Worm (Caenorhabditis elegans): Measurements from ENCODE around the gene F40B5.2.

- peak; percentile 44 for TF ChIP-seq D2030.7 (GFP tag; IDR thresholded peaks at IDR 0.05)
- no peak for TF ChIP-seq let-526 (GFP tag; IDR thresholded peaks at IDR 0.05)
- no peak for TF ChIP-seq unc-130 (GFP tag; optimal IDR thresholded peaks at IDR 0.05)
- no peak for TF ChIP-seq ama-1 (optimal IDR thresholded peaks at IDR 0.05)
- peak in 1 of 2 experiments; percentile 76 for TF ChIP-seq ama-1 (GFP tag; optimal IDR thresholded peaks at IDR 0.05)
- TF ChIP-seq ceh-100 (GFP tag; IDR thresholded peaks at IDR 0.05): no peak
- TF ChIP-seq die-1 (tag; optimal IDR thresholded peaks at IDR 0.05): peak; percentile 62
- TF ChIP-seq lsy-27 (tag; optimal IDR thresholded peaks at IDR 0.05; ENCODE audit: borderline replicate concordance, insufficient read depth): no peak
- TF ChIP-seq nfya-2 (GFP tag; IDR thresholded peaks at IDR 0.05): no peak
- no peak for TF ChIP-seq let-607 (tag; optimal IDR thresholded peaks at IDR 0.05)
- TF ChIP-seq nfya-1 (tag; optimal IDR thresholded peaks at IDR 0.05; ENCODE audit: borderline replicate concordance, insufficient read depth): no peak
- TF ChIP-seq cebp-2 (GFP tag; IDR thresholded peaks at IDR 0.05): no peak
These were observed 18.6 kb downstream of the F40B5.2 start for ce11 chrX:8386068-8386851.
